Worm (Caenorhabditis elegans) whole organism, young adult: ENCODE measurements around the gene gpx-4.

Experiments
- B0019.2 ChIP-seq: fragments of 200-800 bp; sonication (Bioruptor generic); conservative IDR thresholded peaks from 2 replicates; pipeline ENCODE4 v1.3.6; 2022; ENCODE audit warnings: missing genetic modification reagents, missing genetic modification characterization, missing compliant biosample characterization
- C17E4.6 ChIP-seq: fragments of 200-800 bp; sonication (Bioruptor generic); IDR thresholded peaks from 2 replicates; pipeline ENCODE4 v1.3.6; 2022; ENCODE audit warnings: missing genetic modification reagents, missing genetic modification characterization, missing compliant biosample characterization
- F33H1.4 ChIP-seq: fragments of 200-800 bp; sonication (Bioruptor generic); IDR thresholded peaks from 2 replicates; pipeline ENCODE4 v1.3.6; 2022; ENCODE audit warnings: missing genetic modification reagents, missing genetic modification characterization, missing compliant biosample characterization
- F57A8.1 ChIP-seq: fragments of 200-800 bp; sonication (Bioruptor generic); optimal IDR thresholded peaks from 2 replicates; lab custom pipeline; 2018; ENCODE audit warnings: mild to moderate bottlenecking, missing genetic modification characterization, moderate library complexity, missing compliant biosample characterization
- attf-3 ChIP-seq: fragments of 200-800 bp; sonication (Bioruptor generic); conservative IDR thresholded peaks from 2 replicates; pipeline ENCODE4 v1.3.6; 2022; ENCODE audit warnings: missing genetic modification reagents, missing genetic modification characterization, missing compliant biosample characterization
- attf-6 ChIP-seq: fragments of 200-800 bp; sonication (Bioruptor generic); IDR thresholded peaks from 2 replicates; pipeline ENCODE4 v1.3.6; 2022; ENCODE audit warnings: missing genetic modification reagents, missing genetic modification characterization, missing compliant biosample characterization
- bed-1 ChIP-seq: fragments of 200-800 bp; sonication (Bioruptor generic); IDR thresholded peaks from 2 replicates; pipeline ENCODE4 v1.3.6; 2022; ENCODE audit warnings: missing genetic modification reagents, missing genetic modification characterization, missing compliant biosample characterization
- ceh-58 ChIP-seq: fragments of 200-800 bp; sonication (Bioruptor generic); IDR thresholded peaks from 2 replicates; pipeline ENCODE4 v1.3.6; 2022; ENCODE audit warnings: missing genetic modification characterization, missing compliant biosample characterization
- ceh-79 ChIP-seq: sonication (generic microtip); optimal IDR thresholded peaks from 2 replicates; lab custom pipeline; 2017; ENCODE audit warnings: mild to moderate bottlenecking, missing genetic modification characterization, missing compliant biosample characterization
- dox-1 ChIP-seq: fragments of 200-800 bp; sonication (Bioruptor generic); IDR thresholded peaks from 2 replicates; pipeline ENCODE4 v1.3.6; 2022; ENCODE audit warnings: missing genetic modification reagents, missing genetic modification characterization, missing compliant biosample characterization
- dpff-1 ChIP-seq: sonication (generic microtip); optimal IDR thresholded peaks from 2 replicates; lab custom pipeline; 2017; ENCODE audit warnings: mild to moderate bottlenecking, missing genetic modification characterization, missing compliant biosample characterization
- efl-1 ChIP-seq: fragments of 150-350 bp; optimal IDR thresholded peaks from 2 replicates; lab custom pipeline; 2014; ENCODE audit warnings: missing biosample characterization, missing genetic modification reagents, missing genetic modification characterization
- egl-18 ChIP-seq: fragments of 200-800 bp; sonication (Bioruptor generic); IDR thresholded peaks from 2 replicates; pipeline ENCODE4 v1.3.6; 2022; ENCODE audit warnings: missing genetic modification reagents, missing genetic modification characterization, missing compliant biosample characterization
- him-1 ChIP-seq: sonication (generic microtip); optimal IDR thresholded peaks from 2 replicates; lab custom pipeline; 2016; ENCODE audit warnings: missing genotype, missing genetic modification reagents, missing genetic modification characterization, missing compliant biosample characterization
- hmg-1.2 ChIP-seq: fragments of 200-800 bp; sonication (Bioruptor generic); IDR thresholded peaks from 2 replicates; pipeline ENCODE4 v1.3.6; 2022; ENCODE audit warnings: missing genetic modification reagents, missing genetic modification characterization, missing compliant biosample characterization
- hrde-1 ChIP-seq: sonication (generic microtip); optimal IDR thresholded peaks from 2 replicates; lab custom pipeline; 2016; ENCODE audit warnings: missing genetic modification characterization, mild to moderate bottlenecking, missing compliant biosample characterization, moderate library complexity, missing genotype, missing genetic modification reagents, borderline replicate concordance
- lin-26 ChIP-seq: fragments of 200-800 bp; sonication (Bioruptor generic); IDR thresholded peaks from 2 replicates; pipeline ENCODE4 v1.3.6; 2022; ENCODE audit warnings: missing genetic modification reagents, missing genetic modification characterization, missing compliant biosample characterization
- lin-40 ChIP-seq: sonication (generic microtip); optimal IDR thresholded peaks from 2 replicates; lab custom pipeline; 2016; ENCODE audit warnings: missing genetic modification characterization, mild to moderate bottlenecking, missing compliant biosample characterization, missing genotype, missing genetic modification reagents
- lir-1 ChIP-seq: fragments of 200-800 bp; sonication (Bioruptor generic); conservative IDR thresholded peaks from 2 replicates; pipeline ENCODE4 v1.3.6; 2022; ENCODE audit warnings: missing genetic modification reagents, missing genetic modification characterization, missing compliant biosample characterization
- madf-10 ChIP-seq: sonication (generic microtip); optimal IDR thresholded peaks from 2 replicates; lab custom pipeline; 2016; ENCODE audit warnings: mild to moderate bottlenecking, missing genetic modification characterization, missing compliant biosample characterization
- madf-6 ChIP-seq: fragments of 200-800 bp; sonication (Bioruptor generic); IDR thresholded peaks from 2 replicates; pipeline ENCODE4 v1.3.6; 2022; ENCODE audit warnings: missing genetic modification reagents, missing genetic modification characterization, missing compliant biosample characterization
- madf-8 ChIP-seq: fragments of 200-800 bp; sonication (Bioruptor generic); conservative IDR thresholded peaks from 2 replicates; pipeline ENCODE4 v1.3.6; 2022; ENCODE audit warnings: missing genetic modification reagents, missing genetic modification characterization, missing compliant biosample characterization
- mel-28 ChIP-seq: sonication (generic microtip); optimal IDR thresholded peaks from 2 replicates; lab custom pipeline; 2016; ENCODE audit warnings: borderline replicate concordance, mild to moderate bottlenecking, missing genetic modification characterization, missing compliant biosample characterization
- mes-4 ChIP-seq: sonication (generic microtip); optimal IDR thresholded peaks from 2 replicates; lab custom pipeline; 2016; ENCODE audit warnings: missing genotype, missing genetic modification characterization, missing compliant biosample characterization
- nfya-1 ChIP-seq: sonication (generic microtip); optimal IDR thresholded peaks from 2 replicates; lab custom pipeline; 2017; ENCODE audit warnings: antibody characterized with exemption, missing compliant biosample characterization, missing genetic modification characterization, borderline replicate concordance; ENCODE audit not compliant: insufficient read depth
- nfyb-1 ChIP-seq: fragments of 200-800 bp; sonication (Bioruptor generic); IDR thresholded peaks from 2 replicates; pipeline ENCODE4 v1.3.6; 2022; ENCODE audit warnings: missing genetic modification reagents, missing genetic modification characterization, missing compliant biosample characterization
- nhr-27 ChIP-seq: fragments of 200-800 bp; sonication (Bioruptor generic); optimal IDR thresholded peaks from 2 replicates; lab custom pipeline; 2018; ENCODE audit warnings: mild to moderate bottlenecking, missing genetic modification characterization, moderate library complexity, missing compliant biosample characterization
- rec-8 ChIP-seq, 2 experiments: sonication (generic microtip); optimal IDR thresholded peaks; 2 replicates each; lab custom pipeline; 2016; ENCODE audit warnings: mild to moderate bottlenecking in 2 of 2, missing genetic modification characterization in 2 of 2, missing genetic modification reagents in 2 of 2, missing genotype in 2 of 2, missing biosample characterization in 1 of 2, missing compliant biosample characterization in 1 of 2, moderate library complexity in 1 of 2
- snpc-1.1 ChIP-seq: sonication (generic microtip); optimal IDR thresholded peaks from 2 replicates; lab custom pipeline; 2017; ENCODE audit warnings: missing genetic modification characterization, mild to moderate bottlenecking, missing compliant biosample characterization, antibody characterized with exemption, moderate library complexity, missing genotype, missing genetic modification reagents; ENCODE audit not compliant: insufficient read depth
- snpc-4 ChIP-seq, 5 experiments: fragments of 150-350 bp in 1 of 5; sonication (generic microtip) in 4 of 5; optimal IDR thresholded peaks; 2 replicates each; lab custom pipeline; 2014 to 2018; ENCODE audit warnings: missing genetic modification characterization in 5 of 5, missing biosample characterization in 3 of 5, antibody characterized with exemption in 2 of 5, mild to moderate bottlenecking in 2 of 5, missing compliant biosample characterization in 2 of 5, missing genotype in 2 of 5, moderate library complexity in 2 of 5, missing genetic modification reagents in 1 of 5
- tbp1 ChIP-seq: fragments of 200-800 bp; sonication (Bioruptor generic); optimal IDR thresholded peaks from 2 replicates; lab custom pipeline; 2018; ENCODE audit warnings: mild to moderate bottlenecking, missing genetic modification characterization, missing compliant biosample characterization
- xnd-1 ChIP-seq: sonication (generic microtip); optimal IDR thresholded peaks from 2 replicates; lab custom pipeline; 2016; ENCODE audit warnings: missing genotype, missing genetic modification reagents, missing genetic modification characterization, missing compliant biosample characterization
- zim-3 ChIP-seq: sonication (generic microtip); optimal IDR thresholded peaks from 2 replicates; lab custom pipeline; 2017; ENCODE audit warnings: mild to moderate bottlenecking, missing genetic modification characterization, moderate library complexity, missing compliant biosample characterization
- ztf-25 ChIP-seq: fragments of 200-800 bp; sonication (Bioruptor generic); IDR thresholded peaks from 2 replicates; pipeline ENCODE4 v1.3.6; 2022; ENCODE audit warnings: missing genetic modification reagents, missing genetic modification characterization, missing compliant biosample characterization
- ztf-3 ChIP-seq: fragments of 200-800 bp; sonication (Bioruptor generic); optimal IDR thresholded peaks from 2 replicates; lab custom pipeline; 2018; ENCODE audit warnings: mild to moderate bottlenecking, missing genetic modification characterization, missing compliant biosample characterization

The gpx-4 gene

DNA sequence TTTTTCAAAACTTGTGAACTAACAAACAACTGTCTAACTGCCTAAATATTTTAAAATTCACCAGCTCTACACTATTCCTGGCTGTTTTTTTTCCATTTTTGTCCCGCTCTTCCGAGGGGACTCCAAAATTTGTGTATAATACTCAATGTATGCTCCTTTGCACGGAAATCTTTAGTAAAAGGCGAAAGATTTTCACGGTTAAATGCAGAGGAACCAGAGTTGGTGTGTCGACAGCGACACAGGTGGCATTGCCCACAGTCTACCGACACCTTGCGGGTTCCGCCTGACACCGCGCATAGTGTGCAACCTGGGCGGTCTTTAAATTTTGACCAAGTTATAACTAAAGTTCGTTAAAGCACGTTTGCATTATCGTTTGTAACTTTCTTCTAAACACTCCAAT, 19.9 kb downstream of the gpx-4 start (continued):
- TF ChIP-seq snpc-1.1 (peak; percentile 87), efl-1 (GFP tag; lab: Kevin White, UChicago) (peak; percentile 51), lin-26 (GFP tag; lab: Robert Waterston, UW) (peak; percentile 68; the same call in 1 of the 2 replicates), nfya-1 (tag; lab: Kevin White, UChicago) (no peak), madf-8 (peak; percentile 27; the same call in 1 of the 2 replicates), ceh-58 (no peak), madf-6 (GFP tag; lab: Robert Waterston, UW) (peak; percentile 86), bed-1 (GFP tag; lab: Robert Waterston, UW) (no peak), F33H1.4 (GFP tag; lab: Robert Waterston, UW) (peak; percentile 67), tbp1 (GFP tag; lab: Kevin White, UChicago) (peak; percentile 73), B0019.2 (peak; percentile 44; the same call in 1 of the 2 replicates), hmg-1.2 (GFP tag; lab: Robert Waterston, UW) (peak; percentile 92), madf-10 (no peak), dox-1 (peak; percentile 87), snpc-4 (GFP tag; optimal IDR thresholded peaks at IDR 0.05; lab: Kevin White, UChicago) (peak; percentile 90), snpc-4 (tag; optimal IDR thresholded peaks at IDR 0.05; lab: Kevin White, UChicago) (peak; percentile 82 to 96 (median 94)), zim-3 (tag; lab: Kevin White, UChicago) (peak; percentile 38), attf-3 (GFP tag; lab: Robert Waterston, UW) (peak; percentile 72), egl-18 (GFP tag; lab: Robert Waterston, UW) (no peak), rec-8 (tag; optimal IDR thresholded peaks at IDR 0.05; lab: Kevin White, UChicago) (peak in 1 of 2 experiments; percentile 16), nhr-27 (no peak), attf-6 (GFP tag; lab: Robert Waterston, UW) (peak; percentile 80), xnd-1 (tag; lab: Kevin White, UChicago) (peak; percentile 37)

DNA sequence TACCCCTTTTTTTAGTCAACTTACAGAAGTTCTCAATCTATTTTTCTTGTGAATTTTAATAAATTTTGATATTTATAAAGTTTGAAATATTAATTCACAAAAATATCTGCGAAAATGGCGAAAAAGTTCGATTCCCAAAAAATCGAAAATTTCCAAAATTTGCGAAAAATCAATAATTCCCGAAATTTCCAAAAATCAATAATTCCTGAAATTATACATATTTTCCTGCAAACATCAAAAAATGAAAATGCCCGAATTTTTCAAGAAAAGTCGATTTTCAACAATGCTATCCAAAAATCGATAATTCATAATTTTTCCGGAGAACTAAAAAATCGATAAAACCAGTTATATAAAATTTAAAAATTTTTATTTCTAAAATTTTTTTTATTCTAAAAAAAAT, 24.8 kb downstream of the gpx-4 start:
- TF ChIP-seq ztf-25 (GFP tag; lab: Robert Waterston, UW), result no peak
- TF ChIP-seq mes-4 (tag; lab: Kevin White, UChicago), result no peak
- TF ChIP-seq bed-1 (GFP tag; lab: Robert Waterston, UW), result no peak
- TF ChIP-seq C17E4.6 (GFP tag; lab: Robert Waterston, UW), result no peak
- TF ChIP-seq F57A8.1 (GFP tag; lab: Kevin White, UChicago), result no peak
- TF ChIP-seq snpc-4 (GFP tag; optimal IDR thresholded peaks at IDR 0.05; lab: Kevin White, UChicago), result no peak
- TF ChIP-seq snpc-4 (tag; optimal IDR thresholded peaks at IDR 0.05; lab: Kevin White, UChicago), result no peak
- TF ChIP-seq him-1 (tag; lab: Kevin White, UChicago), result peak; percentile 17
- no peak for TF ChIP-seq nfyb-1 (GFP tag; lab: Robert Waterston, UW)

DNA sequence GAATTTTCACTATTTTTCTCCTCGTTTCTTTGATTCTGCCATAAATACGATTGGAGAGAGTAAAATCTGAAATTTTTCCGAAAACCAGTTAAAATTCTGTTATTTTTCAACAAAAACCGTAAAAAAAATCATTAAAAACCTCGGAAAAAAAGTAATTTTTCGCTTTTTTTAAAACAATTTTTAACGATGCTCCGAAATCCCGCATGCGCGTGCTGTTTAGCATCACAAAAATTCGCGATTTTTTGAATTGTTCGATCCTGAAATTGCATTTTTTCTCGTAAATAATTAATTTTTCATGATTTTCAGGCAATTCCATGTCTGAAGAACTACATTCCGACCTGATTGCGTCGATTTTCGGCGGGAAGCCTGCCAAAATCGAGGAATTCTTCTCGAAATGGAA, 32.1 kb downstream of the gpx-4 start, which contains the start of gene ric-8:
ric-8 (plus strand) TSS at position 301 of the 400 bp plus-strand sequence.
- TF ChIP-seq dpff-1 (tag; lab: Kevin White, UChicago), result no peak
- TF ChIP-seq mel-28 (tag; lab: Kevin White, UChicago), result no peak
- TF ChIP-seq ztf-3 (GFP tag; lab: Kevin White, UChicago), result no peak
- TF ChIP-seq attf-3 (GFP tag; lab: Robert Waterston, UW), result 0 out of 2 replicates have a peak, but pooled peaks have one; percentile 23
- no peak for TF ChIP-seq lir-1
- TF ChIP-seq ceh-79 (tag; lab: Kevin White, UChicago), result no peak
- TF ChIP-seq madf-6 (GFP tag; lab: Robert Waterston, UW), result no peak
- no peak for TF ChIP-seq hrde-1
- no peak for TF ChIP-seq lin-40
